Worm (Caenorhabditis elegans) whole organism, dauer: Measurements from ENCODE around the gene F56C3.7.

Experiments
- unc-62 ChIP-seq: sonication (generic microtip); optimal IDR thresholded peaks from 2 replicates; lab custom pipeline; 2017; ENCODE audit warnings: missing biosample characterization, missing genetic modification reagents, missing genetic modification characterization

Gene F56C3.7

DNA sequence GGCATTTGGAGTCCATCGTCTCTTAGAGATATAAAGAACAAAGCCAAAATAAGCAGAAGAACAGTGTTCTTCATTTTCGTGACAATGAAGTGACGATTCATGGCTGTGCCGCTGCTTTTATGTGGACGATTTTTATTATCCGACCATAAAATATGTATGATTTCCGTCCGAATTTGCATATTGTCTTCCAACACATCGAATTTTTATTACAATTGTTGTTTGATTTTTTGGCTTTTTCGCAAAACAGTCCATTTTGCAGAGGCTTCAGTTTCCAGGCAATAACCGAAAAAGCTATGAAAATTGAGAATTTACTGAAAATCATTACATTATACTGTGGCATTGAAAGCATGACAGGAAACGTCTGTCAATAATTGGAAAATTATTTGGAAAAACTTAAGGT, 14.0 kb upstream of the F56C3.7 start, which contains the start of gene F56C3.8:
Gene F56C3.8, minus strand, starts transcription at position 101 of the 400 bp plus-strand sequence.
- TF ChIP-seq unc-62 (GFP tag; lab: Kevin White, UChicago): no peak

DNA sequence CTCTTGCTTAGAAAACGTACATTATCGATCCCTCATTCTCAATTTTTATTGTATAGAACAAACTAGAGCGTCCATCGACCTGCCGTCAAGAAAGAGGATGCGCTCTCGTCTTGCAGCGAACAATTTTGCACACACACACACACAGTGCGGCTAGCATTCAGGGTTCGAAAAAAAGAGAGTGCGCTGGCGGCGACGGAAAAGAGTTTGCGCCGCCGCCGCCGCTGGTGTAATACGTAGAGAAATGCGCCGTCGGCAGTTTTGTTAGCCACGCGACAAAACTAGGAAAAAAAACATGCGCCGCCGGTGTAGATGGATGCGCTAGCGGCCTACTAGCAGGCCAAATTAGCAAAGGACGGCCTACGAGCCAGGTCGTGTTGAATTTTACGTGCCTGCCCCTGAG, 13.0 kb upstream of the F56C3.7 start:
- no peak for TF ChIP-seq unc-62 (GFP tag; lab: Kevin White, UChicago)

DNA sequence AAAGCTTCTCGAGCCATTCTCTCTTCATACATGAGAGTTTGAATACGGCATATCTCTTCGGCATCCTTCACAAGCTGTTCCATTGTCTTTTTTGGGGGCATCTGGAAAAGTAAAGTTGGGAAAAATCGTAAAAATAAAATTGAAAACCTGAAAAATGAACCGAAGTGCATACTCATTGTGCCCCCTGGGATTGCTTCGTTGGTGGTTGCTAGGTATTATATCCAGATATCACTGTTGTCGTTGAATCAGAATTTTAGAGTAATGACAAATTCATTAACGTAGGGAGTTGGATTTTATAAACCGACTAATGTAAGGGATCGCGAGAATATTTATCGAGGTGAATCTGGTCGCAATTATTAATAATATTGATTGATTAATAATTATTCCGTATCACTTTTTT, 11.0 kb upstream of the F56C3.7 start, which contains the start of gene F56C3.10:
Gene F56C3.10, minus strand, starts transcription at position 101 of the 400 bp plus-strand sequence.
- TF ChIP-seq unc-62 (GFP tag; lab: Kevin White, UChicago): no peak

DNA sequence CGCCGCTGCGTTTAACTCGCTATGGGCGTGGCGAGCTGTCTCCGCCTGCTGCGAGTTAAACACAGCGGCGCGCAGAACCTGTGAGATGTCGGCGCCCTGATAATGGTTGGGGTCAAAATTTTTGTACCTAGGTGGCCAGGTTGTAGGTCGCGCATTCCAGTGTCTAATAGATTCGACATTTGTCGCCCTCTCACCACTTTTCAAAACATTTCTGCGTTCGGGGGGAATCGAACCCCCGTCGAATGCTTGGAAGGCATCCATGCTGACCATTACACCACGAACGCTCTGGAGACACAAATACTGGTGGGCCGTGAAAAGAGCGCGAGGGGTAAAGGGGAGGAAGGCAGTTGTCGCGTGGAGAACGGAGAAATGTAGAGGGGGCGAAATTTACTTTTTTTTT, 8.8 kb upstream of the F56C3.7 start:
- TF ChIP-seq unc-62 (GFP tag; lab: Kevin White, UChicago): no peak

DNA sequence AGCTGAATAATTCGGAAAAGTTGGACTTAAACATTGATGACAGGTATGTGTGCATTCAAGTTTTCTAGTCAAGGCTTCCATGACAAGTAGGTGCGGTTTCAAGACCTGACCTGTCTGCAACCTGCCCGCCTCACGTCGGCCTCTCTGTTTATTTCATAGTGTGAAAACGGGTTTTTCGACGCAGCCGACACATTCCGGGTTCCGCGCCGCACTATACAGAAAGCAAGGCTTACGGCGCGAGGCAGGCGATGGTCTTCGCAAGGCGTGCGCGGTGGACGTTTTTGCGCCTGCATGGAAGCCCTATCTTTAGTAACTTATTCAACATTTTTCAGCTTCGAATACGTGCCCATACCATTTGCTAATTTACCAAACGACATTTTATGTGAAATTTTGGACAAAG, 1.9 kb upstream of the F56C3.7 start:
- TF ChIP-seq unc-62 (GFP tag; lab: Kevin White, UChicago): no peak

DNA sequence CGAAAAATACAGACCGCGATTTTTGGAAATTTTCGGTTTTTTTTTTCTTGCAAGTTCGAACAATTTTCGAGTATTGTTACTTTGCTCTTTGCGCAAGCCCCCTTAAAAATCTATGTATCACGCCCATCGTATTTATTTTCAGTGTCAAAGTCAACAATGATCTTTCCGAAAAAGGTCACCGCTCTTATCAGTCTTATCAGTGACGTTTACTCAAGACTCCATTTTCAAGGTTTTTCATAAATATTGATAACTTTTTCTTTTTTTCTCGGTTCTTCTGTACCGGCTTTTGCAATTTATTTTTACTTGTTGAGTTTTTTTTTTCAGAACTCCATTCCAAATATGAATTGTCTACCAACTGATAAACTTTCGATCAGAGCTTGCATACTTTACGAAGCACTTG, 1.1 kb upstream of the F56C3.7 start, which contains the start of gene fbxa-190:
Gene fbxa-190, plus strand, starts transcription at position 325 of the 400 bp plus-strand sequence.
- no peak for TF ChIP-seq unc-62 (GFP tag; lab: Kevin White, UChicago)

DNA sequence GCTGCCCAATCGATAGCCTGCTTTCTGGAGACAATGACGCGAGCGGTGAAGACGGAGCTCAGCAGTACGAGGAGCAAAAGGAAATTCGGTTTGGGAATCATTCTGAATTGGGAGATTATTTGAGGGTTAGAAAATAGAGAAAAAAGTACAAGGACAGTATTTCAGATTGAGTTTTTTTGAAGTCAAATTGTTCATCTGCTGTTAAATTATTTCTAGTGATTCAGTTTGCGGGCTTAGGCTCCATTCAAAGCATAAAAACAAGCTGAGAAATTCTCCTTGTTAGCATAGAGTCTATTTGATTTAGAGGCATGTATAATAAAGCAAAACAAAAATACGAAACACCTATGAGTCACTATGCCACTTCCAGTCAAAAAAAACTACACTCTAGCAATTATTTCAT, 3.2 kb downstream of the F56C3.7 start, which contains the start of gene dgn-2:
Gene dgn-2, minus strand, starts transcription at position 101 of the 400 bp plus-strand sequence.
- no peak for TF ChIP-seq unc-62 (GFP tag; lab: Kevin White, UChicago)

DNA sequence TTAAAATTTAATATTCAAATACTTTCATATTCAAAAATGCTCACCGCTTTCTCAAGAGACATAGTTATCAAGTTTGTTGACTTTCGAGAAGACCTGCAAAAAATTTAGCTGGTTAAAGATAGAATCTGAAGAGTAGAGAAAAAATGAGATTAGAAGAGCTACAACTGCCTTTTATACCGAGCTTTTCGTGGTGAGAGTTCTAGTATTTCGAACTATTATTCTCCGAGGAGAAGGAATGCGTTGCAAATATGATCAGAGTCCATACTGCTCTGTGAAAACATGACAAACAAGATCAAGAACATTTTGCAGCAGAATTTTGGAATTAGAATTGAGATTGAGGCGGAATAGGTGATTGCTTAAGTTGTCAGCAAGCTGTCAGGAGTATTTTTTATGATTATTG, 10.0 kb downstream of the F56C3.7 start, which contains the start of gene F56C3.4:
Gene F56C3.4, minus strand, starts transcription at position 101 of the 400 bp plus-strand sequence.
- TF ChIP-seq unc-62 (GFP tag; lab: Kevin White, UChicago): no peak

DNA sequence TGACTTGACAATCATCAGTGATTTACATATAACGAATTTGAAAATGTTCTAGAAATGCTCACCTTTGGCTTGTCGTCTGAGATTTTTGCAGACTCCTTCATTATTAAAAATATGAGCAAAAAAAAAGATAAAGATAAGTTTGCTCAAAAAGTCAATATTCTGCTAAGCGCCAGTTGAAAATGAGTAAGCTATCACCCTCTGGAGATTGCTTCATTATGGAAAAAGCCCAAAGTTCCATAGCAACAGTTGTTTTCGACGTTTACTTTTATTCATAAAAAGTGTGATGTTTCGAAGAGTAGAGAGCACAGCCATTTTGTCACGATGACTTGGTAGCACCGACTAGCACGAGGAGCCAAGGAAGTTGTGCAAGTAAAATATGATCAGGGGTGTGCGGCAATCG, 12.3 kb downstream of the F56C3.7 start, which contains the start of gene F56C3.3:
Gene F56C3.3, minus strand, starts transcription at position 101 of the 400 bp plus-strand sequence.
- no peak for TF ChIP-seq unc-62 (GFP tag; lab: Kevin White, UChicago)

DNA sequence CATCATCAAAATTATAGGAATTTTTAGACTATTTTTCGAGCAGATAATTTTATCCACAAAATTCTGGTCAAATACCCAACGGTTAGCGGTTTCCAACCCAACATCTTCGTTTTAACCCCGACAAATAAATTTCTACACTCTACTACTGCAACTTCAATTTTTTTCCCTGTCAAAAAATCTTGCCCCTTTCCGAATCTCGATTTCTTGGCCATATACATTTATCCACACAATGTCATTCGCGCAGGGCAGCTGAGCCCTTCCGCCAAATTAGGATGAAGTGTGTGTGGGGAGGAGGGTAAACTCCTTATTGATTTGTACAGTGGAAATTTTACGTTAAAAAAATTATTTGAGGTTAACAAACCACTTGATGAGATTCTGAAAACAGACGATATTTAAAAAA, 25.8 kb downstream of the F56C3.7 start:
- no peak for TF ChIP-seq unc-62 (GFP tag; lab: Kevin White, UChicago)

DNA sequence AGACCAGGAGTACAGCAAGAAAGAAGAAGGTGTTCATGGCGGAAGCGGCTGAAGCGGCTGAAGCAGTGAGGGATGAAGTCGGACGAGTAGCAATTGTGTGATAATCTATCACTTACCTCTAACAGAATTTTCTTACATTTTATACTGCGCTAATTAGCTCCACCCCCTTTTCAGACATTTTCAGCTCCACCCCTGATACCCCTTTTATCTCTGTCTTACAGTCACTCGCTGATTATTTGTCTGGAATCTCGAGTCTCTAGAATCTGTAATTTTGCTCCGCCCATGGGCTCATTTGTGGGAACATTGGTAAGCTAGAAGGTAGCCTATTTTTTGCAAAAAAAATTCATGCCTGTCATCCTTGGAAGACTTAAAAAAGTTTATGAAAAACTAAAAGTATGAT, 26.3 kb downstream of the F56C3.7 start, which contains the start of gene ins-39:
Gene ins-39, minus strand, starts transcription at position 101 of the 400 bp plus-strand sequence.
- TF ChIP-seq unc-62 (GFP tag; lab: Kevin White, UChicago): no peak

DNA sequence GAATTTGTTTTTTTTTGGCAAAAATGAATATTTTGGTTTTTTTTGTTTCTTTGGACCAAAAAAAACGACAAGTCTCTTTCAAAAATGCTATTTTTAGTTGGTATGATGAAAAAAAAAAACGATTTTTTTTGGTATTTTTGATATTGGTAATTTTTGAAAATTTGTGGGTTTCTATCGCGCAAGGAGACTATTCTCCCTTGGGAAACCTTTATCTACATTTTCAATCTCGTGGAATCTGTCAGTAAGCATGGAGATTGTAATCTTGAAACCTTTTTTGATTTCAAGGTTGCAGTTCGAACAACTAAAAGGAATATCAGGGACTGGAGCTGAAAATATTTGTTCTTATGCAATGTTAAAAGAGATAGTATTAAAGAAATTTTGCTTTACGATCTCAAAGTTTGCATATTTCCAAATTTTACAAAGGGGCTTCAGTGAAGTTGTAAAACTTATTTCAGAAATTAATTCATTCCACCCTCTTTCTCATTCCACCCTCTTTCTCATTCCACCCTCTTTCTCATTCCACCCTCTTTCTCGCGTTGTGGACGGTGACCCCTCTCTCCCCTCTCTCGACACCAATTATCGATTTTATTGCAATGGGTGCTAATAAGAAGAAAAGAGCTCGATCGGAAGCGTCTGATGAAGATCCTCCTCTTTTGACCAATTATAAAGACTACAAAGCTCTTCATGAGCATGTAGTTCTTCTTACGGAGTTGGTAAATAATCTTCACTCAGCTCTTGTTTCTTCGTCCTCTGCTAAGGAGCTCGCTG, 31.5 kb downstream of the F56C3.7 start:
- TF ChIP-seq unc-62 (GFP tag; lab: Kevin White, UChicago): no peak

DNA sequence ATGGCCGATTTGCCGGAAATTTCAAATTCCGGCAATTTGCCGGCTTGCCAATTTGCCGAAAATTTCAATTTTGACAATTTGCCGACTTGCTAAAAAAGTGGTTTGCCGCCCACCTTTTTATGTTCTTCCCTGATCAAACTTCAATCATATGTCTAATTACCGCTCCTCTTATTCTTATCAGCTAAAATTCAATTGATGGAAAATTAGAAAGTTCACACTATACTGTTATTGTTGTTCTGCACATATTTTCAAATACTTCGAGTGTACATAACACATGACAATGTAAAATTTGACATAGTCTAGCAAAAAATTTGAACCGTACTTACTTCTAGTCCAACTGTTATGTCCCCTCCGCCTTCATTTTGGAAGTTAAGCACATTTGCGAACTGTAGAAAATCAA, 32.8 kb downstream of the F56C3.7 start:
- no peak for TF ChIP-seq unc-62 (GFP tag; lab: Kevin White, UChicago)

DNA sequence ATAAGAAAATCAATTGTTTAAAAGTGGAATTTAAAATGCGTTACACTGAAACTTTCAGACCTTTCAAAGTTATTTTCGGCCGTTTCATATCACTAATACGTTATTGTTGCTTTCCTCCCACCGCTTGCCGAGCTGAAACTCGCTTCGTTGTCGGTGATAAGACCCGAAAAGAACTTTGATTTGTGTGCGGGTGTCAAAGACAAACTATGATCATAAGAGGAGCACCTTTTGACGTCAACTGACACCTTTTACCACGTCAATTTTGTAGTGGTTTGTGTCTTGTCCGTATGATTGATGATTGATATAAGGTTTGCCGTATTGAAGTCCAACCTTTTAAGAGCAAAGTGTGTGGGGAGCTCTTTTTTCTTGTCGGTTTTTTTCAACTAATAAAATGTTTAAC, 33.6 kb downstream of the F56C3.7 start, which contains the start of gene ttr-37:
Gene ttr-37, minus strand, starts transcription at position 167 of the 400 bp plus-strand sequence.
- TF ChIP-seq unc-62 (GFP tag; lab: Kevin White, UChicago): no peak

DNA sequence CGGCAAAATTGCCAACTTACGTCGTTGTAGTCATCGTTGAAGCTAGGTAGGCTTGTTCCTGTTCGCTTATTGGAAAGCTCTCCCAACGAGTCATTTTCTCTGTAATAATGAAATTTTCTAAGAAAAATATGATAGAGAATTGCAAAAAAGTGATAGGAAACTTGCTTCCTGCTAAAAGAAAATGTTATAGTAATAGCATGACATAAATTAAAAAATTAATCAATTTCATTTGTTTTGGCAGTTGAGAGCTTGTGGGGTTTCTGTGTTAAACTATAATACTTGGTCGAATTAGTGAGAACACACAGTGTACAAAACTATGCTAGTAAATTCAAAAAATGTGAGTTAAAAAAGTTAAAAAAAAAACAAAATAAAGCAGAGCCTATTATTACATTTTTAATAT, 40.7 kb downstream of the F56C3.7 start, which contains the start of gene F21E9.2:
Gene F21E9.2, minus strand, starts transcription at position 101 of the 400 bp plus-strand sequence.
- no peak for TF ChIP-seq unc-62 (GFP tag; lab: Kevin White, UChicago)

DNA sequence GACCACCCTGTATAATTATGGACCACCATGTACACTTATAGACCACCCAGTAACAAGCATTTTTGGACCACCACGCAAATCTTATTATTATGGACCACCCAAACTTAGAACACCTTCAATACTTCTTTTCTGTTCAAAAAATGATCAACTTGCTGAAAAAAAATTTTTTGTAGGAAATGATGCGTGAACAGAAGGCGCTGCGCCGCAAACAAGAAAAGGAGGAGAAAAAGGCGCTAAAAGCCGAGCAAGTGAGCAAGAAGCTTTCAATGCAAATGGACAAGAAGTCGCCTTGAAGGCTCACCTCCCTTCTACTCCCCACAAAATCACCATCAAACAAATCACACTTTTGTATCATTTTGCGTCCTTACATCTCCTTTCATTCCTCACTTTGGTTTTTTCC, 43.4 kb downstream of the F56C3.7 start:
- TF ChIP-seq unc-62 (GFP tag; lab: Kevin White, UChicago): no peak
